Worm (Caenorhabditis elegans) whole organism, young adult: Measurements from ENCODE around the gene appg-1.
A peak's percentile ranks its signal among the peaks of the same experiment; 100 is the strongest.

Experiments
- C17E4.6 ChIP-seq: fragments of 200-800 bp; sonication (Bioruptor generic); IDR thresholded peaks from 2 replicates; pipeline ENCODE4 v1.3.6; 2022; ENCODE audit warnings: missing genetic modification reagents, missing genetic modification characterization, missing compliant biosample characterization
- T07F8.4 ChIP-seq: sonication (generic microtip); optimal IDR thresholded peaks from 2 replicates; lab custom pipeline; 2016; ENCODE audit warnings: mild to moderate bottlenecking, missing genetic modification characterization, moderate library complexity, missing compliant biosample characterization
- cebp-1 ChIP-seq, 2 experiments: fragments of 200-800 bp in 1 of 2; sonication (Bioruptor generic) in 1 of 2; sonication (generic microtip) in 1 of 2; IDR thresholded peaks in 1 of 2; optimal IDR thresholded peaks in 1 of 2; 2 replicates each; pipeline versions ENCODE4 v1.3.6 to Lab custom; 2017 to 2022; ENCODE audit warnings: missing compliant biosample characterization in 2 of 2, missing genetic modification characterization in 2 of 2, mild to moderate bottlenecking in 1 of 2, missing genetic modification reagents in 1 of 2, moderate library complexity in 1 of 2
- nhr-80 ChIP-seq: sonication (generic microtip); optimal IDR thresholded peaks from 2 replicates; lab custom pipeline; 2016; ENCODE audit warnings: missing genetic modification characterization, missing compliant biosample characterization
- snpc-1.3 ChIP-seq: sonication (generic microtip); optimal IDR thresholded peaks from 2 replicates; lab custom pipeline; 2017; ENCODE audit warnings: missing genetic modification characterization, mild to moderate bottlenecking, missing compliant biosample characterization, antibody characterized with exemption, moderate library complexity, missing genotype, missing genetic modification reagents; ENCODE audit not compliant: insufficient read depth
- tbp1 ChIP-seq: fragments of 200-800 bp; sonication (Bioruptor generic); optimal IDR thresholded peaks from 2 replicates; lab custom pipeline; 2018; ENCODE audit warnings: mild to moderate bottlenecking, missing genetic modification characterization, missing compliant biosample characterization
- zfh-2 ChIP-seq: fragments of 200-800 bp; sonication (Bioruptor generic); conservative IDR thresholded peaks from 2 replicates; pipeline ENCODE4 v1.3.6; 2022; ENCODE audit warnings: missing genetic modification reagents, missing genetic modification characterization, missing compliant biosample characterization
- ztf-18 ChIP-seq: sonication (generic microtip); optimal IDR thresholded peaks from 2 replicates; lab custom pipeline; 2016; ENCODE audit warnings: missing genotype, mild to moderate bottlenecking, missing genetic modification characterization, missing compliant biosample characterization

The appg-1 gene

DNA sequence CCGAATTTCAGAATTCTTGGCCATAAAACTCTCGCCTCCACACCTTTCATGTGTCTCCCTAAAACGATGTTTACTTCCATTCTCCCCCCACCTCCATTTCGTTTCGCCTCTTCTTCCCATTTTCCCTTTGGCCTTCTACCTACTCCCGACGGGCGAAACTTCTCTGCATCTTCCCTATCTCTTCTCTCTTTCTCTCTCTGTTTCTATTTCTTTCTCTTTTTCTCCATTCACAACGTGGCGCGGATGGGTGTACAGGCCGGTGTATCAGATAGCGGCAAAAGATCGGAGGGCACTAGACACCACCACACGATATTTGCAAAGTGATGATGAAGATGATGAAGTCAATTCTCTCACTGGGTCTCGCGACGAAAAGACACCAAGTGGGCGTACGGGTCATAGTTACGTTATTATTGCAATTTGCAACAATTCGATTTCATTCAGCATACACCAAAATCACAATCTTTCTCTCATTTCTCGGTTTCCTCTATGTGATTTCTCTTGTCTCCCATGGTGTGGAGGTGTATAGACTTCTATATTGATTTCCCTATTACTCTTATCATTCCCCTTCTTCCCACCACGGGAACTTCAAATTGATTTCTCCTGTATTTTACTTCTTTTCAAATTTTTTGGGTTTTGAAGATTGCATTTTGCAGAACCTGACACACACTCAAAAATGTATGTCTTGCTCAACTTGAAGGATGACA lies 59.0 kb downstream of the appg-1 start, which contains the start of gene ztf-27:
ztf-27 (plus strand) TSS at position 654 of the 704 bp plus-strand sequence.
- TF ChIP-seq snpc-1.3 (no peak), tbp1 (GFP tag; lab: Kevin White, UChicago) (no peak), cebp-1 (GFP tag; IDR thresholded peaks at IDR 0.05; lab: Robert Waterston, UW) (no peak), cebp-1 (tag; optimal IDR thresholded peaks at IDR 0.05; lab: Kevin White, UChicago) (peak; percentile 25), ztf-18 (tag; lab: Kevin White, UChicago) (no peak), zfh-2 (GFP tag; lab: Robert Waterston, UW) (peak; percentile 54; the same call in 1 of the 2 replicates), nhr-80 (tag; lab: Kevin White, UChicago) (peak; percentile 32), C17E4.6 (GFP tag; lab: Robert Waterston, UW) (no peak), T07F8.4 (tag; lab: Kevin White, UChicago) (no peak)
